Worm (Caenorhabditis elegans) whole organism, young adult: ENCODE measurements around the gene H20J04.7.

ENCODE experiments used
- ama-1 ChIP-seq, 3 experiments: fragments of 150-350 bp in 1 of 3; sonication (generic microtip) in 2 of 3; optimal IDR thresholded peaks; 2 replicates each; lab custom pipeline; 2014 to 2018; ENCODE audit warnings: missing biosample characterization in 2 of 3, missing genetic modification characterization in 2 of 3, missing genetic modification reagents in 2 of 3
- cebp-2 ChIP-seq: fragments of 200-800 bp; sonication (Bioruptor generic); IDR thresholded peaks from 2 replicates; pipeline ENCODE4 v1.3.6; 2022; ENCODE audit warnings: missing genetic modification characterization, missing compliant biosample characterization
- ceh-91 ChIP-seq: fragments of 200-800 bp; sonication (Bioruptor generic); IDR thresholded peaks from 2 replicates; pipeline ENCODE4 v1.3.6; 2022; ENCODE audit warnings: missing genetic modification reagents, missing genetic modification characterization, missing compliant biosample characterization

DNA sequence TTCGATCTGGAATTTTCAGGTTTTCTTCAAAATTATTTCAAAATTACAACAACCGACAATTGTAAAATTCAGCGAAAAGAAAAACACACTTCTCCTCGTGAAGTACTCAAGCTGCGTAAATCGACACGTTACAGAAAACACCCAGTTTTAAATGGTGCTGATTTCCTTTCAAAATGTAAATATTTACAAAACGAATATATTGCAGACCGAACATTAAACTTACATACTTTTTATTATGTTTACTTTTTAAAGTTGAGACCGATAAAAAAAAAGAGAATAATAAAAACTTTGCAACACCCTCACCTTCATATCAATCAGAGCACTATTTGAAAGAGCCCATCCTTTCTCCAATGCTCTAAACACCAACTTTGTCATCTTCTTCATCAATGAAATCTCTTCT is 15.7 kb upstream of the H20J04.7 start:
- TF ChIP-seq ceh-91: no peak
- no peak for TF ChIP-seq cebp-2 (GFP tag; lab: Robert Waterston, UW)
- no peak for TF ChIP-seq ama-1 (optimal IDR thresholded peaks at IDR 0.05; lab: Kevin White, UChicago)
- no peak for TF ChIP-seq ama-1 (GFP tag; optimal IDR thresholded peaks at IDR 0.05; lab: Kevin White, UChicago)
